Worm (Caenorhabditis elegans): ENCODE measurements around the gene srw-67.

srw-67 gene

ce11 chrV:7415780-7416428 is 1.6 kb upstream of the srw-67 start, which contains the start of gene F18E3.13 (continued):
- no peak for TF ChIP-seq efl-3 (GFP tag; optimal IDR thresholded peaks at IDR 0.05)
- no peak for TF ChIP-seq sup-37 (GFP tag; optimal IDR thresholded peaks at IDR 0.05)
- TF ChIP-seq nhr-84 (tag; optimal IDR thresholded peaks at IDR 0.05): no peak
- peak; percentile 43 for TF ChIP-seq C16A3.4 (tag; optimal IDR thresholded peaks at IDR 0.05)
- no peak for TF ChIP-seq rnt-1 (tag; optimal IDR thresholded peaks at IDR 0.05)
- no peak for TF ChIP-seq mep-1 (tag; optimal IDR thresholded peaks at IDR 0.05)
- no peak for TF ChIP-seq F16B12.6 (tag; optimal IDR thresholded peaks at IDR 0.05)
- peak; percentile 88 for TF ChIP-seq nhr-71 (tag; optimal IDR thresholded peaks at IDR 0.05)
- TF ChIP-seq ets-5 (GFP tag; IDR thresholded peaks at IDR 0.05): no peak
- TF ChIP-seq ceh-88 (GFP tag; IDR thresholded peaks at IDR 0.05): no peak
- TF ChIP-seq vab-15 (tag; optimal IDR thresholded peaks at IDR 0.05): no peak
- TF ChIP-seq isw-1 (GFP tag; IDR thresholded peaks at IDR 0.05): no peak
- TF ChIP-seq grh-1 (GFP tag; IDR thresholded peaks at IDR 0.05): peak; percentile 53; the same call in 1 of the 2 replicates
- TF ChIP-seq hpl-2 (GFP tag; optimal IDR thresholded peaks at IDR 0.05): no peak
- no peak for TF ChIP-seq ama-1 (optimal IDR thresholded peaks at IDR 0.05)
- no peak for TF ChIP-seq fos-1 (tag; optimal IDR thresholded peaks at IDR 0.05)
- no peak for TF ChIP-seq tlp-1 (tag; optimal IDR thresholded peaks at IDR 0.05)
- TF ChIP-seq ces-1 (GFP tag; optimal IDR thresholded peaks at IDR 0.05): no peak
- TF ChIP-seq ztf-11 (tag; optimal IDR thresholded peaks at IDR 0.05): no peak
- TF ChIP-seq nhr-19 (GFP tag; conservative IDR thresholded peaks at IDR 0.05): peak; percentile 97
- TF ChIP-seq aly-2 (tag; optimal IDR thresholded peaks at IDR 0.05): no peak
- no peak for TF ChIP-seq C34B4.2 (tag; optimal IDR thresholded peaks at IDR 0.05)
- peak; percentile 95 for TF ChIP-seq nhr-20 (tag; optimal IDR thresholded peaks at IDR 0.05)
- TF ChIP-seq nhr-237 (tag; optimal IDR thresholded peaks at IDR 0.05): no peak
- TF ChIP-seq nhr-12 (tag; optimal IDR thresholded peaks at IDR 0.05): no peak
- TF ChIP-seq mab-9 (GFP tag; IDR thresholded peaks at IDR 0.05): no peak
- TF ChIP-seq nhr-28 (tag; optimal IDR thresholded peaks at IDR 0.05): no peak
- no peak for TF ChIP-seq zag-1 (tag; optimal IDR thresholded peaks at IDR 0.05)
- TF ChIP-seq dpl-1 (GFP tag; optimal IDR thresholded peaks at IDR 0.05): peak in 1 of 3 experiments; percentile 24
- TF ChIP-seq lin-15B (tag; optimal IDR thresholded peaks at IDR 0.05): no peak
- no peak for TF ChIP-seq pax-3 (tag; optimal IDR thresholded peaks at IDR 0.05)
- no peak for TF ChIP-seq nhr-11 (tag; optimal IDR thresholded peaks at IDR 0.05)
- no peak for TF ChIP-seq nhr-76 (tag; optimal IDR thresholded peaks at IDR 0.05)
- TF ChIP-seq fkh-4 (tag; optimal IDR thresholded peaks at IDR 0.05; ENCODE audit: borderline replicate concordance): no peak
- TF ChIP-seq irx-1 (tag; optimal IDR thresholded peaks at IDR 0.05): no peak
- TF ChIP-seq aha-1 (tag; optimal IDR thresholded peaks at IDR 0.05): no peak
- peak; percentile 74 for TF ChIP-seq snu-23 (GFP tag; optimal IDR thresholded peaks at IDR 0.05)
- no peak for TF ChIP-seq lin-39 (tag; optimal IDR thresholded peaks at IDR 0.05)
- no peak for TF ChIP-seq ceh-8 (GFP tag; optimal IDR thresholded peaks at IDR 0.05)
- TF ChIP-seq mef-2 (tag; optimal IDR thresholded peaks at IDR 0.05): no peak
- peak; percentile 50 for TF ChIP-seq ztf-4 (tag; optimal IDR thresholded peaks at IDR 0.05)
- TF ChIP-seq nhr-90 (tag; optimal IDR thresholded peaks at IDR 0.05; ENCODE audit: poor library complexity): peak; percentile 78
- TF ChIP-seq mdl-1 (tag; optimal IDR thresholded peaks at IDR 0.05): peak in 1 of 2 experiments; percentile 83
- TF ChIP-seq unc-62 (GFP tag; optimal IDR thresholded peaks at IDR 0.05): no peak
- TF ChIP-seq snpc-4 (tag; optimal IDR thresholded peaks at IDR 0.05): no peak
- TF ChIP-seq blmp-1 (tag; optimal IDR thresholded peaks at IDR 0.05): peak; percentile 90
- TF ChIP-seq nhr-47 (tag; optimal IDR thresholded peaks at IDR 0.05): peak; percentile 34
- TF ChIP-seq unc-30 (tag; optimal IDR thresholded peaks at IDR 0.05): no peak
- no peak for TF ChIP-seq fkh-10 (GFP tag; optimal IDR thresholded peaks at IDR 0.05)
- TF ChIP-seq unc-98 (GFP tag; IDR thresholded peaks at IDR 0.05): no peak
- TF ChIP-seq tbx-2 (tag; optimal IDR thresholded peaks at IDR 0.05): peak; percentile 70
- no peak for TF ChIP-seq lir-3 (tag; optimal IDR thresholded peaks at IDR 0.05; ENCODE audit: poor library complexity)
- TF ChIP-seq pqm-1 (tag; optimal IDR thresholded peaks at IDR 0.05): no peak
- no peak for TF ChIP-seq ceh-63 (GFP tag; optimal IDR thresholded peaks at IDR 0.05)

All from whole organism, L1 larva.